Worm (Caenorhabditis elegans) whole organism, L4/young adult: ENCODE measurements around the gene F13D12.3.

Experiments used
- W03F9.2 ChIP-seq: fragments of 150-350 bp; optimal IDR thresholded peaks from 2 replicates; lab custom pipeline; 2014; ENCODE audit warnings: missing biosample characterization, missing genetic modification characterization
- dao-5 ChIP-seq: sonication (generic microtip); optimal IDR thresholded peaks from 2 replicates; lab custom pipeline; 2016; ENCODE audit warnings: missing genotype, missing genetic modification characterization, moderate library complexity, missing compliant biosample characterization

ce11 chrII:11694432-11694831 lies 25.8 kb upstream of the F13D12.3 start:
- TF ChIP-seq dao-5 (tag; lab: Kevin White, UChicago) (no peak), W03F9.2 (tag; lab: Kevin White, UChicago) (no peak)
